Worm (Caenorhabditis elegans) whole organism, L3 larva: ENCODE results near the gene lmp-2.

Source experiments
- R02D3.7 ChIP-seq: fragments of 150-350 bp; optimal IDR thresholded peaks from 2 replicates; lab custom pipeline; 2014; ENCODE audit warnings: missing biosample characterization, missing genetic modification characterization
- ZK546.5 ChIP-seq: sonication (generic microtip); optimal IDR thresholded peaks from 2 replicates; lab custom pipeline; 2017; ENCODE audit warnings: missing biosample characterization, missing genetic modification characterization
- aly-2 ChIP-seq: fragments of 150-350 bp; optimal IDR thresholded peaks from 2 replicates; lab custom pipeline; 2014; ENCODE audit warnings: missing biosample characterization, missing genetic modification characterization
- ceh-16 ChIP-seq: sonication (generic microtip); optimal IDR thresholded peaks from 2 replicates; lab custom pipeline; 2017; ENCODE audit warnings: missing biosample characterization, missing genetic modification characterization
- ceh-28 ChIP-seq: fragments of 150-350 bp; optimal IDR thresholded peaks from 2 replicates; lab custom pipeline; 2014; ENCODE audit warnings: missing biosample characterization, missing genetic modification reagents, missing genetic modification characterization
- ceh-9 ChIP-seq: sonication (generic microtip); optimal IDR thresholded peaks from 2 replicates; lab custom pipeline; 2018; ENCODE audit warnings: missing biosample characterization, missing genetic modification characterization
- daf-12 ChIP-seq: fragments of 150-350 bp; optimal IDR thresholded peaks from 2 replicates; lab custom pipeline; 2014; ENCODE audit warnings: missing biosample characterization, missing genetic modification reagents, missing genetic modification characterization
- egl-27 ChIP-seq: sonication (generic microtip); optimal IDR thresholded peaks from 4 replicates; lab custom pipeline; 2017; ENCODE audit warnings: missing biosample characterization, missing genetic modification reagents, missing genetic modification characterization
- elt-1 ChIP-seq: fragments of 150-350 bp; optimal IDR thresholded peaks from 2 replicates; lab custom pipeline; 2014; ENCODE audit warnings: missing biosample characterization, missing genetic modification characterization
- elt-2 ChIP-seq: sonication (generic microtip); optimal IDR thresholded peaks from 2 replicates; lab custom pipeline; 2016; ENCODE audit warnings: missing genetic modification reagents, mild to moderate bottlenecking, missing genetic modification characterization, missing compliant biosample characterization
- elt-3 ChIP-seq, 3 experiments: fragments of 150-350 bp in 1 of 3; sonication (generic microtip) in 2 of 3; optimal IDR thresholded peaks; 2 replicates in 2 of 3; 4 replicates in 1 of 3; lab custom pipeline; 2014 to 2017; ENCODE audit warnings: missing biosample characterization in 3 of 3, missing genetic modification characterization in 3 of 3
- fkh-10 ChIP-seq: sonication (generic microtip); optimal IDR thresholded peaks from 2 replicates; lab custom pipeline; 2017; ENCODE audit warnings: missing biosample characterization, missing genetic modification reagents, missing genetic modification characterization
- fkh-2 ChIP-seq: fragments of 150-350 bp; optimal IDR thresholded peaks from 2 replicates; lab custom pipeline; 2014; ENCODE audit warnings: missing biosample characterization, missing genetic modification reagents, missing genetic modification characterization
- fos-1 ChIP-seq: fragments of 150-350 bp; optimal IDR thresholded peaks from 2 replicates; lab custom pipeline; 2014; ENCODE audit warnings: missing biosample characterization, missing genetic modification characterization
- hmg-11 ChIP-seq: sonication (generic microtip); optimal IDR thresholded peaks from 2 replicates; lab custom pipeline; 2016; ENCODE audit warnings: missing genetic modification characterization, missing compliant biosample characterization
- jun-1 ChIP-seq: fragments of 150-350 bp; optimal IDR thresholded peaks from 2 replicates; lab custom pipeline; 2014; ENCODE audit warnings: missing biosample characterization, missing genetic modification reagents, missing genetic modification characterization
- lin-15B ChIP-seq: fragments of 150-350 bp; optimal IDR thresholded peaks from 2 replicates; lab custom pipeline; 2014; ENCODE audit warnings: missing biosample characterization, missing genetic modification characterization
- lin-39 ChIP-seq: fragments of 150-350 bp; optimal IDR thresholded peaks from 2 replicates; lab custom pipeline; 2018; ENCODE audit warnings: missing biosample characterization, missing genetic modification reagents, missing genetic modification characterization
- mdl-1 ChIP-seq: fragments of 150-350 bp; optimal IDR thresholded peaks from 2 replicates; lab custom pipeline; 2014; ENCODE audit warnings: missing biosample characterization, missing genetic modification characterization
- mml-1 ChIP-seq: fragments of 150-350 bp; sonication (generic microtip); optimal IDR thresholded peaks from 3 replicates; lab custom pipeline; 2014; ENCODE audit warnings: missing biosample characterization, missing genetic modification characterization
- nfya-1 ChIP-seq: sonication (generic microtip); optimal IDR thresholded peaks from 2 replicates; lab custom pipeline; 2017; ENCODE audit warnings: missing genetic modification characterization, mild to moderate bottlenecking, missing compliant biosample characterization, antibody characterized with exemption, moderate library complexity; ENCODE audit not compliant: insufficient read depth
- nhr-11 ChIP-seq: fragments of 150-350 bp; optimal IDR thresholded peaks from 2 replicates; lab custom pipeline; 2014; ENCODE audit warnings: missing biosample characterization, missing genetic modification characterization
- nhr-12 ChIP-seq: fragments of 150-350 bp; optimal IDR thresholded peaks from 2 replicates; lab custom pipeline; 2014; ENCODE audit warnings: missing biosample characterization, missing genetic modification characterization
- nhr-237 ChIP-seq: fragments of 150-350 bp; optimal IDR thresholded peaks from 2 replicates; lab custom pipeline; 2014; ENCODE audit warnings: missing biosample characterization, missing genetic modification characterization
- nhr-25 ChIP-seq: sonication (generic microtip); optimal IDR thresholded peaks from 2 replicates; lab custom pipeline; 2017; ENCODE audit warnings: missing biosample characterization, missing genetic modification characterization
- nhr-28 ChIP-seq: fragments of 150-350 bp; optimal IDR thresholded peaks from 2 replicates; lab custom pipeline; 2014; ENCODE audit warnings: missing biosample characterization, missing genetic modification characterization
- nhr-43 ChIP-seq: sonication (generic microtip); optimal IDR thresholded peaks from 2 replicates; lab custom pipeline; 2016; ENCODE audit warnings: mild to moderate bottlenecking, missing genetic modification characterization, missing compliant biosample characterization; ENCODE audit not compliant: poor library complexity, severe bottlenecking
- nhr-67 ChIP-seq: fragments of 150-350 bp; optimal IDR thresholded peaks from 2 replicates; lab custom pipeline; 2014; ENCODE audit warnings: missing biosample characterization, missing genetic modification characterization
- nhr-76 ChIP-seq: fragments of 150-350 bp; sonication (generic microtip); optimal IDR thresholded peaks from 5 replicates; lab custom pipeline; 2014; ENCODE audit warnings: missing biosample characterization, missing genetic modification characterization
- pha-4 ChIP-seq: fragments of 150-350 bp; optimal IDR thresholded peaks from 2 replicates; lab custom pipeline; 2014; ENCODE audit warnings: missing biosample characterization, missing genetic modification reagents, missing genetic modification characterization
- pqm-1 ChIP-seq: fragments of 150-350 bp; optimal IDR thresholded peaks from 2 replicates; lab custom pipeline; 2017; ENCODE audit warnings: missing biosample characterization, missing genetic modification characterization, inconsistent platforms
- sea-2 ChIP-seq: fragments of 150-350 bp; sonication (generic microtip); optimal IDR thresholded peaks from 4 replicates; lab custom pipeline; 2014; ENCODE audit warnings: missing biosample characterization, missing genetic modification reagents, missing genetic modification characterization
- skn-1 ChIP-seq: fragments of 150-350 bp; optimal IDR thresholded peaks from 2 replicates; lab custom pipeline; 2014; ENCODE audit warnings: missing biosample characterization, missing genetic modification characterization
- unc-39 ChIP-seq: sonication (generic microtip); optimal IDR thresholded peaks from 4 replicates; lab custom pipeline; 2017; ENCODE audit warnings: missing biosample characterization, missing genetic modification characterization
- unc-62 ChIP-seq: fragments of 150-350 bp; sonication (generic microtip); optimal IDR thresholded peaks from 4 replicates; lab custom pipeline; 2014; ENCODE audit warnings: missing biosample characterization, missing genetic modification reagents, missing genetic modification characterization
- zag-1 ChIP-seq: fragments of 150-350 bp; optimal IDR thresholded peaks from 2 replicates; lab custom pipeline; 2014; ENCODE audit warnings: missing biosample characterization, missing genetic modification characterization
- ztf-11 ChIP-seq: fragments of 150-350 bp; optimal IDR thresholded peaks from 2 replicates; lab custom pipeline; 2014; ENCODE audit warnings: missing biosample characterization, missing genetic modification characterization

Gene lmp-2

DNA sequence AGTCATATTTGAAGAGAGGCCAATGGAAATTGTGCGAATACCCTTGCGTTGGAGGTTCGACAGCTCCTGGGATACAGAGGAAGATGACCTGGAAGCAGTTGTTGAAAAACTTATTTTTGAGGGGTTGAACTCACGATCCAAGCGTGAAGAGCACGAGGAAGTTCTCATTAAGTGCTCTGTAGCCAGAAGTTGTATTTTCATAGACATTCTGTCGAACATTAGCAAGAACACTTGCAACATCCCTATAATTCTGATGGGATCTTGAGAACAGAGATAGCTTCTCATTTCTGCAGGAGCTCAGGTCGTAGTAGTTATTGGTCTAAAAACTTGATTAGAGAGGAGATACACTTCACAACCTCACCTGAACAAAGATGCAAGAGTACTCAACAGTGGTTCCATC lies 16.2 kb downstream of the lmp-2 start:
- TF ChIP-seq jun-1 (tag; lab: Kevin White, UChicago) = no peak
- TF ChIP-seq elt-3 (tag; optimal IDR thresholded peaks at IDR 0.05; lab: Kevin White, UChicago) = no peak
- TF ChIP-seq nhr-43 (tag; lab: Kevin White, UChicago) = no peak
- TF ChIP-seq pha-4 (tag; lab: Kevin White, UChicago) = no peak
- TF ChIP-seq nhr-25 = no peak
- no peak for TF ChIP-seq egl-27 (tag; lab: Kevin White, UChicago)
- TF ChIP-seq nhr-28 = no peak
- TF ChIP-seq sea-2 = no peak

DNA sequence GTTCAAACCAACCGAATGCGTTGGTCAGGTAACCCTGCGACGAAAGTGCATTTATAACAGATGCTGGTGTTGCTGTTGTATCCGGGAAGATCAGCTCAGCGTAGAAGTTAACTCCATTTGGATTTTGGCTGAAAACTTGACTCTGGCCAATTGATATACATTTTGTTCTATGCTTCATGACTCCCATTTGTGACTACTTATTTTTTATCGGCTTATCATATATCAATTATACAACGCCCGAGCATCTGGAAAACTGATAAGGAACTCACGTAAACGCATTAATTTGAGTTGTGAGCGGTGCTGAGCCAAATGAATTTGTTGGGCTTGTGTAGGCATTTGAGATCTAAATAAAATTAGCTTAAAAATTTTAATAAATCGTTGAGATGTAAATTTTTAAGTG lies 22.0 kb downstream of the lmp-2 start:
- TF ChIP-seq nfya-1 (tag; lab: Kevin White, UChicago) = no peak
- no peak for TF ChIP-seq nhr-25
- TF ChIP-seq daf-12 = no peak
- no peak for TF ChIP-seq zag-1 (tag; lab: Kevin White, UChicago)
- TF ChIP-seq pqm-1 (tag; lab: Kevin White, UChicago) = peak; percentile 64
- peak; percentile 64 for TF ChIP-seq elt-2
- TF ChIP-seq ceh-28 (tag; lab: Kevin White, UChicago) = no peak

- TF ChIP-seq nhr-25 = no peak
- no peak for TF ChIP-seq lin-15B
- no peak for TF ChIP-seq lin-39 (tag; lab: Kevin White, UChicago)
- TF ChIP-seq nhr-28 = no peak
- no peak for TF ChIP-seq mml-1
- no peak for TF ChIP-seq elt-1 (tag; lab: Kevin White, UChicago)
- TF ChIP-seq zag-1 (tag; lab: Kevin White, UChicago) = no peak
- TF ChIP-seq nhr-12 = no peak
- no peak for TF ChIP-seq fkh-2 (tag; lab: Kevin White, UChicago)
- TF ChIP-seq pqm-1 (tag; lab: Kevin White, UChicago) = peak; percentile 63
- TF ChIP-seq elt-2 = peak; percentile 98
- TF ChIP-seq nhr-67 (tag; lab: Kevin White, UChicago) = no peak
- no peak for TF ChIP-seq nfya-1 (tag; lab: Kevin White, UChicago)
These were observed 23.0 kb downstream of the lmp-2 start, which contains the start of the genes R193.2 and R193.6 for ce11 chrX:1148438-1148837. TSS of gene R193.2 (minus strand) at chrX:1148585. TSS of gene R193.6 (plus strand) at chrX:1148787.

- TF ChIP-seq fkh-2 (tag; lab: Kevin White, UChicago) (no peak), nhr-11 (tag; lab: Kevin White, UChicago) (no peak), nhr-237 (no peak), ceh-9 (tag; lab: Kevin White, UChicago) (no peak), zag-1 (tag; lab: Kevin White, UChicago) (no peak), elt-1 (tag; lab: Kevin White, UChicago) (no peak), unc-39 (tag; lab: Kevin White, UChicago) (no peak), nhr-28 (no peak), fkh-10 (GFP tag; lab: Kevin White, UChicago) (no peak), nhr-76 (tag; lab: Kevin White, UChicago) (no peak), ztf-11 (tag; lab: Kevin White, UChicago) (no peak), daf-12 (no peak), R02D3.7 (no peak), elt-2 (no peak), hmg-11 (no peak), nhr-67 (tag; lab: Kevin White, UChicago) (no peak), lin-39 (tag; lab: Kevin White, UChicago) (no peak), unc-62 (no peak), aly-2 (tag; lab: Kevin White, UChicago) (no peak), skn-1 (tag; lab: Kevin White, UChicago) (no peak)
These were observed 29.2 kb downstream of the lmp-2 start, which contains the start of gene R193.1 for ce11 chrX:1154648-1155047. TSS of gene R193.1 (plus strand) at chrX:1154948.

DNA sequence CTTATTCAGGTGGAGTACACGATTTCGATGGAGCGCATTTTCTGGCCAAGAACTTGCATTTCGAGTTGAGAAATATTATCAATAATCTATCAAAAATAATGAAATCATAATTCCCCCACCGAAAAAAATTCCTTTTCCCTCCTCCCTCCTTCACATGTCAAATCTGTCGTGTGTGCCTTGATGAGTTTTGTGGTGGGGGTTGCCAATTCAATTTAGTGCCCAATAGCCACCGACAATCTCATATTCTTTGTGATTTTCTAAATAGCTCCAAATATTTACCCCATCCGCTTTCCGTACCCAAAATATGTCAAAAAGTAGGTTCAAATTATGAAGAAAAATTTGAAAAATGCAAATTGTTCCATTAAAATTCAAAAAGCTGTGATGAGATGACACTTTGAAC lies 36.6 kb downstream of the lmp-2 start, which contains the start of gene tmc-1:
Gene tmc-1, plus strand, starts transcription at position 189 of the 400 bp plus-strand sequence.
- no peak for TF ChIP-seq ceh-28 (tag; lab: Kevin White, UChicago)
- no peak for TF ChIP-seq nhr-237
- TF ChIP-seq egl-27 (tag; lab: Kevin White, UChicago) = no peak
- TF ChIP-seq pha-4 (tag; lab: Kevin White, UChicago) = no peak
- TF ChIP-seq skn-1 (tag; lab: Kevin White, UChicago) = no peak
- no peak for TF ChIP-seq mdl-1 (tag; lab: Kevin White, UChicago)
- no peak for TF ChIP-seq ZK546.5 (tag; lab: Kevin White, UChicago)
- TF ChIP-seq fos-1 (tag; lab: Kevin White, UChicago) = no peak
- no peak for TF ChIP-seq nhr-76 (tag; lab: Kevin White, UChicago)
- no peak for TF ChIP-seq ceh-16 (tag; lab: Kevin White, UChicago)
- no peak for TF ChIP-seq nhr-43 (tag; lab: Kevin White, UChicago)
